Worm (Caenorhabditis elegans): Measurements from ENCODE around the gene vit-1.

vit-1 gene

DNA sequence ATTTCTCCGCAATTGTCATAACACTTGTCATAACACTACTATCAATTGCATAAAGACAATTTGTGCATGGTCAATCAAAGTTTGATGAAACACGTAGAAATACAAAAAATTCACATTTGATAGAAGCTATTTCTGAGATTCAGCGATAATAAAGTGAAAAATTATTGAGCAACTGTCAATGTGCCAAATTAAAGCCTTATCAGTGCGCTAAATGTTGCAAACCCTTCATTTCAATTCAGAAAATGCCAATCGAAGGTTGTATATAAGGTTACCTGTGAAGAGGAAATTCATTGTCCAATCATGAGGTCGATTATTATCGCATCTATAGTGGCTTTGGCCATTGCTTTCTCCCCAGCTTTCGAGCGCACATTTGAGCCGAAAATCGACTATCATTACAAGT lies at the start of gene vit-1:
Gene vit-1, plus strand, starts transcription at position 289 of the 400 bp plus-strand sequence.
- no peak for TF ChIP-seq F10B5.3 (tag; optimal IDR thresholded peaks at IDR 0.05)
- peak; percentile 85 for TF ChIP-seq dmd-6 (GFP tag; IDR thresholded peaks at IDR 0.05)
- TF ChIP-seq tra-1 (GFP tag; IDR thresholded peaks at IDR 0.05), result peak; percentile 67; the same call in 1 of the 2 replicates
- TF ChIP-seq fos-1 (tag; optimal IDR thresholded peaks at IDR 0.05), result no peak
- TF ChIP-seq sdz-12 (GFP tag; optimal IDR thresholded peaks at IDR 0.05), result no peak
- TF ChIP-seq nhr-48 (tag; optimal IDR thresholded peaks at IDR 0.05), result peak; percentile 1
- TF ChIP-seq ZK546.5 (tag; optimal IDR thresholded peaks at IDR 0.05), result no peak
- TF ChIP-seq zip-11 (GFP tag; IDR thresholded peaks at IDR 0.05), result no peak

- TF ChIP-seq ZK337.2 (GFP tag; IDR thresholded peaks at IDR 0.05), result no peak
- peak; percentile 16 for TF ChIP-seq mep-1 (tag; optimal IDR thresholded peaks at IDR 0.05)
- no peak for TF ChIP-seq ceh-20 (GFP tag; IDR thresholded peaks at IDR 0.05)
- TF ChIP-seq aha-1 (tag), result peak; percentile 91
- peak; percentile 73 for TF ChIP-seq hlh-30 (tag; optimal IDR thresholded peaks at IDR 0.05; ENCODE audit: insufficient read depth)
- peak; percentile 51 for TF ChIP-seq hmg-1.1 (GFP tag; IDR thresholded peaks at IDR 0.05)
- no peak for TF ChIP-seq dmd-8 (GFP tag; IDR thresholded peaks at IDR 0.05)
Measured at ce11 chrX:7678437-7679139, 49.1 kb upstream of the vit-1 start.

ce11 chrX:7679835-7680234 lies 47.9 kb upstream of the vit-1 start:
- no peak for TF ChIP-seq saeg-2 (GFP tag; IDR thresholded peaks at IDR 0.05)
- peak; percentile 11 for TF ChIP-seq ces-1 (GFP tag; optimal IDR thresholded peaks at IDR 0.05)
- TF ChIP-seq fkh-10 (GFP tag; optimal IDR thresholded peaks at IDR 0.05), result peak; percentile 34
- TF ChIP-seq ctbp-1 (GFP tag; IDR thresholded peaks at IDR 0.05), result 0 out of 2 replicates have a peak, but pooled peaks have one; percentile 47

DNA sequence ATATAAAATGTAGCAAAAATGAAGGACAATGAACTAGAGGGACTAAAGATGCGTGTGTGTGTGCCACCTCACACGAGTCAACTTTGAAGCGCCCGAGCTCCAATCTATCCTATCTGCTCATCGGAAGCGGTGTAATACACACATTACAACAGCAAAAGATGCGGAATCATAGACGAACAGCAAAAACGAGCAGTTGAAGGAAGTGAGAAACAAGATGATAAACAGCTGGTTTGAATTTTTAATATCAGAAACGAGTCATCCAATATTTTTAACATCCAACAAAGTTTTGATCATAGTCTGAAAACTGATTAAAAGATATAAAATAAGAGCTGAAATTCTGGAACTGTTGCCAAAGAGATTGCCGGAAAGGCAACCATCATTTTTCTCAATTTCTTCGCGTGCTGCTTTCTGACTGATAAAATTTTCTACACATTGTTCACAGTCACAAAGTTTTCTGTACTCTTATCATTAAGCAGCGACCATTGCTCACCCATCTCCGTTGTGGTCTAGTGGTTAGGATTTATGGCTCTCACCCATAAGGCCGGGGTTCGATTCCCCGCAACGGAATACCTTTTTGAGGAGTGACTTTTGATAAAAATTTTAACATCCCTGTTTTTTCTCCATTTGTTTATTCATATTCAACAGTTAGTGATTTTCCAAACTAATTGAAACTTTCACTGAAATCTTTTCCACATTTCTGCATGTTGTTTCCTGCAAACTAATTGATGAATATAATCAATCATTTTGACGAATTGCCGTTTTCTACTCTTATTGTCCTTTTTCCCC lies 47.0 kb upstream of the vit-1 start, which contains the start of gene stn-2:
Gene stn-2, minus strand, starts transcription at position 75 of the 786 bp plus-strand sequence.
- TF ChIP-seq dpl-1 (GFP tag; optimal IDR thresholded peaks at IDR 0.05) (no peak), Y75B8A.6 (GFP tag; IDR thresholded peaks at IDR 0.05) (no peak), ZK337.2 (GFP tag; IDR thresholded peaks at IDR 0.05) (no peak), daf-8 (GFP tag; IDR thresholded peaks at IDR 0.05) (no peak), daf-12 (tag; optimal IDR thresholded peaks at IDR 0.05) (no peak), dmd-8 (GFP tag; IDR thresholded peaks at IDR 0.05) (0 out of 2 replicates have a peak, but pooled peaks have one; percentile 64), nhr-48 (tag; optimal IDR thresholded peaks at IDR 0.05) (peak; percentile 8), lin-39 (tag; optimal IDR thresholded peaks at IDR 0.05) (no peak), nhr-76 (tag; optimal IDR thresholded peaks at IDR 0.05) (no peak), F10B5.3 (tag; optimal IDR thresholded peaks at IDR 0.05) (no peak), unc-62 (GFP tag; optimal IDR thresholded peaks at IDR 0.05 in 1 of 2) (peak in 1 of 2 experiments; percentile 72), unc-62 (tag; optimal IDR thresholded peaks at IDR 0.05) (no peak), pqm-1 (tag; optimal IDR thresholded peaks at IDR 0.05) (no peak), nhr-41 (GFP tag; IDR thresholded peaks at IDR 0.05) (peak; percentile 52; the same call in 1 of the 2 replicates), nhr-42 (GFP tag; IDR thresholded peaks at IDR 0.05) (no peak), daf-16 (GFP tag; optimal IDR thresholded peaks at IDR 0.05) (peak in 1 of 2 experiments; percentile 48), daf-16 (tag; optimal IDR thresholded peaks at IDR 0.05) (no peak), lir-3 (tag; optimal IDR thresholded peaks at IDR 0.05) (no peak), dve-1 (tag; optimal IDR thresholded peaks at IDR 0.05; ENCODE audit: insufficient read depth) (peak; percentile 38), jun-1 (tag; optimal IDR thresholded peaks at IDR 0.05) (no peak), mep-1 (tag; optimal IDR thresholded peaks at IDR 0.05) (no peak), madf-9 (GFP tag; conservative IDR thresholded peaks at IDR 0.05) (peak; percentile 52; the same call in 1 of the 2 replicates), pha-4 (GFP tag; IDR thresholded peaks at IDR 0.05) (peak; percentile 56; the same call in 1 of the 2 replicates), pha-4 (tag; optimal IDR thresholded peaks at IDR 0.05) (peak; percentile 10), zip-11 (GFP tag; IDR thresholded peaks at IDR 0.05) (no peak), F37D6.2 (tag; optimal IDR thresholded peaks at IDR 0.05) (no peak), gei-8 (GFP tag; optimal IDR thresholded peaks at IDR 0.05) (peak; percentile 33), mxl-3 (GFP tag; optimal IDR thresholded peaks at IDR 0.05) (no peak), vab-7 (GFP tag; IDR thresholded peaks at IDR 0.05) (peak; percentile 76), nhr-28 (tag; optimal IDR thresholded peaks at IDR 0.05) (peak; percentile 7)
